Worm (Caenorhabditis elegans): ENCODE results near the gene H25K10.2.
"Not testable (repeated sequence)": the region's sequence is repeated elsewhere in the genome, so short reads cannot be mapped to it uniquely, and the experiment has no call there.

ce11 chrIV:16167331-16167730, 43.5 kb downstream of the H25K10.2 start:
- not testable (repeated sequence) for TF ChIP-seq ztf-11 (tag; optimal IDR thresholded peaks at IDR 0.05); unc-39 (tag; optimal IDR thresholded peaks at IDR 0.05); nhr-28 (tag; optimal IDR thresholded peaks at IDR 0.05); ama-1 (optimal IDR thresholded peaks at IDR 0.05); ceh-82 (tag; optimal IDR thresholded peaks at IDR 0.05); daf-12 (tag; optimal IDR thresholded peaks at IDR 0.05); mdl-1 (tag; optimal IDR thresholded peaks at IDR 0.05); skn-1 (tag; optimal IDR thresholded peaks at IDR 0.05); nhr-76 (tag; optimal IDR thresholded peaks at IDR 0.05); elt-1 (tag; optimal IDR thresholded peaks at IDR 0.05); elt-3 (tag; optimal IDR thresholded peaks at IDR 0.05); nhr-25 (tag; optimal IDR thresholded peaks at IDR 0.05)
- peak; percentile 17 for TF ChIP-seq snpc-4 (tag; optimal IDR thresholded peaks at IDR 0.05)
